Fruit fly (Drosophila melanogaster) whole organism, embryonic: Measurements from ENCODE around the gene Ptpmeg2.

Experiments used
- Atf3 ChIP-seq: fragments of 200-800 bp; sonication (Bioruptor generic); optimal IDR thresholded peaks from 3 replicates; lab custom pipeline; 2016; ENCODE audit warnings: missing biosample characterization, missing genetic modification characterization
- Bdp1 ChIP-seq: fragments of 200-800 bp; sonication (Bioruptor generic); optimal IDR thresholded peaks from 3 replicates; lab custom pipeline; 2016; ENCODE audit warnings: missing biosample characterization, missing genetic modification characterization
- C15 ChIP-seq: fragments of 200-800 bp; sonication (Bioruptor generic); IDR thresholded peaks from 3 replicates; pipeline ENCODE4 v1.3.6; 2022; ENCODE audit warnings: missing biosample characterization, missing genetic modification characterization
- CG10209 ChIP-seq: fragments of 200-800 bp; sonication (Bioruptor generic); optimal IDR thresholded peaks from 3 replicates; lab custom pipeline; 2017; ENCODE audit warnings: missing biosample characterization, mild to moderate bottlenecking, missing genetic modification characterization, missing genetic modification reagents
- CG12236 ChIP-seq: fragments of 200-800 bp; sonication (Bioruptor generic); optimal IDR thresholded peaks from 2 replicates; lab custom pipeline; 2016; ENCODE audit warnings: missing biosample characterization, missing genetic modification characterization
- CG14710 ChIP-seq: fragments of 200-800 bp; sonication (Bioruptor generic); optimal IDR thresholded peaks from 3 replicates; lab custom pipeline; 2019; ENCODE audit warnings: missing biosample characterization, mild to moderate bottlenecking, missing genetic modification characterization, moderate library complexity
- CG17912 ChIP-seq: fragments of 200-800 bp; sonication (Bioruptor generic); optimal IDR thresholded peaks from 2 replicates; lab custom pipeline; 2018; ENCODE audit warnings: missing biosample characterization, mild to moderate bottlenecking, missing genetic modification characterization
- CG18476 ChIP-seq: fragments of 200-800 bp; sonication (Bioruptor generic); optimal IDR thresholded peaks from 2 replicates; lab custom pipeline; 2016; ENCODE audit warnings: missing biosample characterization, mild to moderate bottlenecking, missing genetic modification characterization
- CG2120 ChIP-seq: fragments of 200-800 bp; sonication (Bioruptor generic); optimal IDR thresholded peaks from 3 replicates; lab custom pipeline; 2016; ENCODE audit warnings: missing biosample characterization, missing genetic modification characterization
- CG31224 ChIP-seq: fragments of 200-800 bp; sonication (Bioruptor generic); IDR thresholded peaks from 2 replicates; pipeline ENCODE4 v1.3.6; 2022; ENCODE audit warnings: missing biosample characterization, missing genetic modification characterization
- CG31365 ChIP-seq: fragments of 200-800 bp; sonication (Bioruptor generic); optimal IDR thresholded peaks from 2 replicates; lab custom pipeline; 2018; ENCODE audit warnings: missing biosample characterization, mild to moderate bottlenecking, missing genetic modification characterization
- CG32767 ChIP-seq: fragments of 200-800 bp; sonication (Bioruptor generic); IDR thresholded peaks from 2 replicates; pipeline ENCODE4 v1.3.6; 2022; ENCODE audit warnings: missing biosample characterization, missing genetic modification characterization
- CG4328 ChIP-seq: fragments of 200-800 bp; sonication (Bioruptor generic); optimal IDR thresholded peaks from 3 replicates; lab custom pipeline; 2017; ENCODE audit warnings: missing biosample characterization, missing genetic modification reagents, missing genetic modification characterization
- CG8944 ChIP-seq: fragments of 200-800 bp; sonication (Bioruptor generic); optimal IDR thresholded peaks from 3 replicates; lab custom pipeline; 2016; ENCODE audit warnings: missing biosample characterization, missing genetic modification characterization
- CHES-1-like ChIP-seq: fragments of 200-800 bp; sonication (Bioruptor generic); optimal IDR thresholded peaks from 2 replicates; lab custom pipeline; 2016; ENCODE audit warnings: missing biosample characterization, missing genetic modification characterization
- CTCF ChIP-seq: fragments of 200-800 bp; sonication (Bioruptor generic); optimal IDR thresholded peaks from 2 replicates; lab custom pipeline; 2017; ENCODE audit warnings: missing biosample characterization, mild to moderate bottlenecking, missing genetic modification characterization, moderate library complexity
- E2f2 ChIP-seq: fragments of 200-800 bp; sonication (Bioruptor generic); IDR thresholded peaks from 2 replicates; pipeline ENCODE4 v1.3.6; 2022; ENCODE audit warnings: missing biosample characterization, missing genetic modification characterization
- Fer3 ChIP-seq: fragments of 200-800 bp; sonication (Bioruptor generic); optimal IDR thresholded peaks from 2 replicates; lab custom pipeline; 2018; ENCODE audit warnings: missing biosample characterization, mild to moderate bottlenecking, missing genetic modification characterization, moderate library complexity
- HLH3B ChIP-seq: fragments of 200-800 bp; sonication (Bioruptor generic); IDR thresholded peaks from 2 replicates; pipeline ENCODE4 v1.3.6; 2022; ENCODE audit warnings: missing biosample characterization, missing genetic modification characterization
- HLHmδ ChIP-seq: fragments of 200-800 bp; sonication (Bioruptor generic); optimal IDR thresholded peaks from 2 replicates; lab custom pipeline; 2018; ENCODE audit warnings: missing biosample characterization, mild to moderate bottlenecking, missing genetic modification characterization, moderate library complexity
- Hand ChIP-seq: fragments of 200-800 bp; sonication (Bioruptor generic); optimal IDR thresholded peaks from 2 replicates; lab custom pipeline; 2017; ENCODE audit warnings: mild to moderate bottlenecking, missing biosample characterization, missing genetic modification reagents, missing genetic modification characterization
- Hmr ChIP-seq: fragments of 200-800 bp; sonication (Bioruptor generic); optimal IDR thresholded peaks from 3 replicates; lab custom pipeline; 2017; ENCODE audit warnings: mild to moderate bottlenecking, missing biosample characterization, missing genetic modification reagents, missing genetic modification characterization
- Oaz ChIP-seq: fragments of 200-800 bp; sonication (Bioruptor generic); IDR thresholded peaks from 2 replicates; pipeline ENCODE4 v1.3.6; 2022; ENCODE audit warnings: missing biosample characterization, missing genetic modification characterization
- Six4 ChIP-seq: fragments of 200-800 bp; sonication (Bioruptor generic); optimal IDR thresholded peaks from 2 replicates; lab custom pipeline; 2016; ENCODE audit warnings: missing biosample characterization, missing genetic modification characterization
- TFAM ChIP-seq: fragments of 200-800 bp; sonication (Bioruptor generic); optimal IDR thresholded peaks from 2 replicates; lab custom pipeline; 2017; ENCODE audit warnings: missing biosample characterization, missing genetic modification characterization, inconsistent platforms
- ara ChIP-seq: fragments of 200-800 bp; sonication (Bioruptor generic); IDR thresholded peaks from 2 replicates; pipeline ENCODE4 v1.3.6; 2022; ENCODE audit warnings: missing biosample characterization, missing genetic modification characterization
- bab2 ChIP-seq: fragments of 200-800 bp; sonication (Bioruptor generic); optimal IDR thresholded peaks from 2 replicates; lab custom pipeline; 2016; ENCODE audit warnings: missing biosample characterization, missing genetic modification characterization
- bigmax ChIP-seq: fragments of 200-800 bp; sonication (Bioruptor generic); optimal IDR thresholded peaks from 2 replicates; lab custom pipeline; 2018; ENCODE audit warnings: missing biosample characterization, mild to moderate bottlenecking, missing genetic modification characterization
- cad ChIP-seq: fragments of >200 bp; optimal IDR thresholded peaks from 2 replicates; lab custom pipeline; 2017; ENCODE audit warnings: missing biosample characterization, missing genetic modification characterization
- cas ChIP-seq: fragments of 200-800 bp; sonication (Bioruptor generic); IDR thresholded peaks from 2 replicates; pipeline ENCODE4 v1.3.6; 2022; ENCODE audit warnings: missing biosample characterization, missing genetic modification characterization
- chinmo ChIP-seq: fragments of 200-800 bp; sonication (Bioruptor generic); IDR thresholded peaks from 4 replicates; pipeline ENCODE4 v1.3.6; 2022; ENCODE audit warnings: missing biosample characterization, missing genetic modification characterization; ENCODE audit not compliant: partially characterized antibody
- chn ChIP-seq: fragments of 200-800 bp; sonication (Bioruptor generic); optimal IDR thresholded peaks from 2 replicates; lab custom pipeline; 2016; ENCODE audit warnings: missing biosample characterization, missing genetic modification characterization
- da ChIP-seq: fragments of 200-800 bp; sonication (Bioruptor generic); optimal IDR thresholded peaks from 2 replicates; lab custom pipeline; 2016; ENCODE audit warnings: missing biosample characterization, missing genetic modification characterization
- disco-r ChIP-seq: fragments of 200-800 bp; sonication (Bioruptor generic); optimal IDR thresholded peaks from 2 replicates; lab custom pipeline; 2016; ENCODE audit warnings: missing biosample characterization, missing genetic modification characterization
- dm ChIP-seq: fragments of 200-800 bp; sonication (Bioruptor generic); optimal IDR thresholded peaks from 3 replicates; lab custom pipeline; 2016; ENCODE audit warnings: missing biosample characterization, missing genetic modification characterization
- dmrt99B ChIP-seq: fragments of 200-800 bp; sonication (Bioruptor generic); optimal IDR thresholded peaks from 2 replicates; lab custom pipeline; 2018; ENCODE audit warnings: missing biosample characterization, mild to moderate bottlenecking, missing genetic modification characterization, moderate library complexity
- ftz-f1 ChIP-seq: fragments of 200-800 bp; sonication (Bioruptor generic); optimal IDR thresholded peaks from 2 replicates; lab custom pipeline; 2016; ENCODE audit warnings: missing biosample characterization, missing genetic modification characterization
- gce ChIP-seq: fragments of 200-800 bp; sonication (Bioruptor generic); IDR thresholded peaks from 3 replicates; pipeline ENCODE4 v1.3.6; 2022; ENCODE audit warnings: missing biosample characterization, missing genetic modification characterization
- gro ChIP-seq: fragments of 200-800 bp; sonication (Bioruptor generic); optimal IDR thresholded peaks from 2 replicates; lab custom pipeline; 2016; ENCODE audit warnings: missing biosample characterization, missing genetic modification characterization
- ham ChIP-seq: fragments of 200-800 bp; sonication (Bioruptor generic); IDR thresholded peaks from 2 replicates; pipeline ENCODE4 v1.3.6; 2022; ENCODE audit warnings: missing biosample characterization, missing genetic modification characterization
- jing ChIP-seq: fragments of 200-800 bp; sonication (Bioruptor generic); optimal IDR thresholded peaks from 2 replicates; lab custom pipeline; 2018; ENCODE audit warnings: missing biosample characterization, mild to moderate bottlenecking, missing genetic modification characterization
- nerfin-2 ChIP-seq: fragments of 200-800 bp; sonication (Bioruptor generic); IDR thresholded peaks from 2 replicates; pipeline ENCODE4 v1.3.6; 2022; ENCODE audit warnings: missing biosample characterization, missing genetic modification characterization; ENCODE audit not compliant: partially characterized antibody
- p53 ChIP-seq: fragments of 200-800 bp; sonication (Bioruptor generic); optimal IDR thresholded peaks from 2 replicates; lab custom pipeline; 2016; ENCODE audit warnings: missing biosample characterization, missing genetic modification characterization
- slou ChIP-seq: fragments of 200-800 bp; sonication (Bioruptor generic); optimal IDR thresholded peaks from 3 replicates; lab custom pipeline; 2016; ENCODE audit warnings: missing biosample characterization, missing genetic modification characterization
- ssp ChIP-seq: fragments of 200-800 bp; sonication (Bioruptor generic); IDR thresholded peaks from 2 replicates; pipeline ENCODE4 v1.3.6; 2022; ENCODE audit warnings: missing biosample characterization, missing genetic modification characterization
- tgo ChIP-seq: fragments of 200-800 bp; sonication (Bioruptor generic); IDR thresholded peaks from 3 replicates; pipeline ENCODE4 v1.3.6; 2022; ENCODE audit warnings: missing biosample characterization, missing genetic modification characterization
- tio ChIP-seq: fragments of 200-800 bp; sonication (Bioruptor generic); optimal IDR thresholded peaks from 2 replicates; lab custom pipeline; 2017; ENCODE audit warnings: missing biosample characterization, missing genetic modification characterization, inconsistent platforms
- tx ChIP-seq: fragments of 200-800 bp; sonication (Bioruptor generic); optimal IDR thresholded peaks from 2 replicates; lab custom pipeline; 2016; ENCODE audit warnings: missing biosample characterization, missing genetic modification characterization
- vnd ChIP-seq: fragments of 200-800 bp; sonication (Bioruptor generic); IDR thresholded peaks from 3 replicates; pipeline ENCODE4 v1.3.6; 2022; ENCODE audit warnings: missing biosample characterization, missing genetic modification characterization; ENCODE audit not compliant: partially characterized antibody
- wor ChIP-seq: fragments of 200-800 bp; sonication (Bioruptor generic); IDR thresholded peaks from 2 replicates; pipeline ENCODE4 v1.3.6; 2022; ENCODE audit warnings: missing biosample characterization, missing genetic modification characterization
- z ChIP-seq: fragments of 200-800 bp; sonication (Bioruptor generic); IDR thresholded peaks from 3 replicates; pipeline ENCODE4 v1.3.6; 2022; ENCODE audit warnings: missing biosample characterization, missing genetic modification characterization
- zf30C ChIP-seq: fragments of 200-800 bp; sonication (Bioruptor generic); optimal IDR thresholded peaks from 3 replicates; lab custom pipeline; 2018; ENCODE audit warnings: missing biosample characterization, mild to moderate bottlenecking, missing genetic modification characterization

Gene Ptpmeg2

dm6 chrX:9640690-9641149 is 18.2 kb downstream of the Ptpmeg2 start (continued):
- TF ChIP-seq tgo, result peak; percentile 94
- peak; percentile 81 for TF ChIP-seq Atf3
- TF ChIP-seq dm (GFP tag; lab: Kevin White, UChicago), result peak; percentile 85
- peak; percentile 94 for TF ChIP-seq Oaz (GFP tag; lab: Robert Waterston, UW)
- TF ChIP-seq ssp (GFP tag; lab: Robert Waterston, UW), result peak; percentile 67
- peak; percentile 98 for TF ChIP-seq CG4328 (GFP tag; lab: Kevin White, UChicago)
- TF ChIP-seq ftz-f1, result peak; percentile 27
- peak; percentile 93 for TF ChIP-seq CG31365 (tag; lab: Kevin White, UChicago)
- peak; percentile 89 for TF ChIP-seq ara (GFP tag; lab: Robert Waterston, UW)
- peak; percentile 93 for TF ChIP-seq bab2 (GFP tag; lab: Kevin White, UChicago)
- peak; percentile 94 for TF ChIP-seq CG17912 (GFP tag; lab: Kevin White, UChicago)
- peak; percentile 93 for TF ChIP-seq Six4 (GFP tag; lab: Kevin White, UChicago)
- peak; percentile 81 for TF ChIP-seq da
- peak; percentile 99 for TF ChIP-seq Fer3
- TF ChIP-seq slou (GFP tag; lab: Kevin White, UChicago), result peak; percentile 85
- peak; percentile 91 for TF ChIP-seq CG31224 (GFP tag; lab: Robert Waterston, UW)
- TF ChIP-seq Hand (GFP tag; lab: Kevin White, UChicago), result peak; percentile 98
- TF ChIP-seq CTCF, result peak; percentile 68
- peak; percentile 96 for TF ChIP-seq CG18476
- TF ChIP-seq cas (GFP tag; lab: Robert Waterston, UW), result peak; percentile 91
- no peak for TF ChIP-seq z (GFP tag; lab: Robert Waterston, UW)
- peak; percentile 95; the same call in 2 of the 3 replicates for TF ChIP-seq gce
- TF ChIP-seq vnd (GFP tag; lab: Robert Waterston, UW), result no peak
- TF ChIP-seq E2f2 (GFP tag; lab: Robert Waterston, UW), result peak; percentile 83
- peak; percentile 89 for TF ChIP-seq CG14710 (tag; lab: Kevin White, UChicago)
- peak; percentile 87 for TF ChIP-seq tio (GFP tag; lab: Kevin White, UChicago)
- peak; percentile 85 for TF ChIP-seq p53 (GFP tag; lab: Kevin White, UChicago)
- peak; percentile 70; the same call in 1 of the 2 replicates for TF ChIP-seq ham (GFP tag; lab: Robert Waterston, UW)
- TF ChIP-seq jing (GFP tag; lab: Kevin White, UChicago), result peak; percentile 83
- TF ChIP-seq CHES-1-like (GFP tag; lab: Kevin White, UChicago), result peak; percentile 95
- peak; percentile 89 for TF ChIP-seq tx (GFP tag; lab: Kevin White, UChicago)
- TF ChIP-seq HLHmδ (GFP tag; lab: Kevin White, UChicago), result no peak
- peak; percentile 92 for TF ChIP-seq disco-r (GFP tag; lab: Kevin White, UChicago)
- TF ChIP-seq Bdp1 (GFP tag; lab: Kevin White, UChicago), result peak; percentile 86
- TF ChIP-seq CG32767 (GFP tag; lab: Robert Waterston, UW), result peak; percentile 94
- peak; percentile 96 for TF ChIP-seq CG10209
- TF ChIP-seq wor, result peak; percentile 82
- peak; percentile 80 for TF ChIP-seq TFAM (GFP tag; lab: Kevin White, UChicago)
- peak; percentile 97 for TF ChIP-seq dmrt99B (tag; lab: Kevin White, UChicago)
- TF ChIP-seq Hmr (GFP tag; lab: Kevin White, UChicago), result peak; percentile 98
- TF ChIP-seq C15 (GFP tag; lab: Robert Waterston, UW), result peak; percentile 88
- TF ChIP-seq bigmax (GFP tag; lab: Kevin White, UChicago), result peak; percentile 74
- peak; percentile 20 for TF ChIP-seq zf30C (GFP tag; lab: Kevin White, UChicago)
- TF ChIP-seq CG8944 (GFP tag; lab: Kevin White, UChicago), result peak; percentile 82
- TF ChIP-seq chinmo, result no peak; the same call in 3 of the 4 replicates
- no peak for TF ChIP-seq nerfin-2 (GFP tag; lab: Robert Waterston, UW)
- peak; percentile 98 for TF ChIP-seq CG2120 (GFP tag; lab: Kevin White, UChicago)
- peak; percentile 91 for TF ChIP-seq chn (GFP tag; lab: Kevin White, UChicago)
- TF ChIP-seq cad (GFP tag; lab: Kevin White, UChicago), result no peak
- peak; percentile 87 for TF ChIP-seq CG12236 (GFP tag; lab: Kevin White, UChicago)
- peak; percentile 98 for TF ChIP-seq gro (GFP tag; lab: Kevin White, UChicago)
- TF ChIP-seq HLH3B (GFP tag; lab: Robert Waterston, UW), result peak; percentile 96
